Worm (Caenorhabditis elegans) whole organism, L2 larva: ENCODE measurements around the gene srz-58.
A peak's percentile ranks its signal among the peaks of the same experiment; 100 is the strongest.

ENCODE experiments used
- C34F6.9 ChIP-seq: fragments of 150-350 bp; optimal IDR thresholded peaks from 2 replicates; lab custom pipeline; 2014; ENCODE audit warnings: missing biosample characterization, missing genetic modification characterization
- F13H6.1 ChIP-seq: sonication (generic microtip); optimal IDR thresholded peaks from 2 replicates; lab custom pipeline; 2016; ENCODE audit warnings: missing genetic modification characterization, missing compliant biosample characterization
- Y55F3AM.14 ChIP-seq: fragments of 200-800 bp; sonication (Bioruptor generic); optimal IDR thresholded peaks from 2 replicates; lab custom pipeline; 2018; ENCODE audit warnings: mild to moderate bottlenecking, missing genetic modification characterization, missing compliant biosample characterization
- ZK546.5 ChIP-seq: sonication (generic microtip); optimal IDR thresholded peaks from 2 replicates; lab custom pipeline; 2017; ENCODE audit warnings: missing biosample characterization, missing genetic modification characterization
- crh-2 ChIP-seq: sonication (generic microtip); optimal IDR thresholded peaks from 2 replicates; lab custom pipeline; 2017; ENCODE audit warnings: missing biosample characterization, missing genetic modification characterization
- dmd-4 ChIP-seq: sonication (generic microtip); optimal IDR thresholded peaks from 2 replicates; lab custom pipeline; 2017; ENCODE audit warnings: missing biosample characterization, missing genetic modification characterization
- egl-27 ChIP-seq: sonication (generic microtip); optimal IDR thresholded peaks from 3 replicates; lab custom pipeline; 2017; ENCODE audit warnings: missing biosample characterization, missing genetic modification reagents, missing genetic modification characterization
- elt-1 ChIP-seq: fragments of 150-350 bp; optimal IDR thresholded peaks from 2 replicates; lab custom pipeline; 2014; ENCODE audit warnings: missing biosample characterization, missing genetic modification characterization
- fos-1 ChIP-seq: fragments of 150-350 bp; optimal IDR thresholded peaks from 2 replicates; lab custom pipeline; 2014; ENCODE audit warnings: missing biosample characterization, missing genetic modification characterization
- lin-11 ChIP-seq: fragments of 150-350 bp; sonication (generic microtip); optimal IDR thresholded peaks from 2 replicates; lab custom pipeline; 2014; ENCODE audit warnings: missing biosample characterization, missing genetic modification characterization, inconsistent platforms, mixed read lengths
- lin-13 ChIP-seq: fragments of 150-350 bp; optimal IDR thresholded peaks from 2 replicates; lab custom pipeline; 2014; ENCODE audit warnings: missing biosample characterization, missing genetic modification reagents, missing genetic modification characterization
- lin-39 ChIP-seq: fragments of 150-350 bp; optimal IDR thresholded peaks from 2 replicates; lab custom pipeline; 2014; ENCODE audit warnings: missing biosample characterization, missing genetic modification reagents, missing genetic modification characterization
- lsy-2 ChIP-seq, 2 experiments: fragments of 150-350 bp in 1 of 2; sonication (generic microtip) in 1 of 2; optimal IDR thresholded peaks; 2 replicates each; lab custom pipeline; 2014 to 2017; ENCODE audit warnings: missing biosample characterization in 2 of 2, missing genetic modification characterization in 2 of 2
- mbf-1 ChIP-seq: sonication (generic microtip); optimal IDR thresholded peaks from 2 replicates; lab custom pipeline; 2017; ENCODE audit warnings: missing biosample characterization, missing genetic modification characterization
- mdl-1 ChIP-seq, 2 experiments: fragments of 150-350 bp in 1 of 2; sonication (generic microtip) in 1 of 2; optimal IDR thresholded peaks; 2 replicates each; lab custom pipeline; 2017; ENCODE audit warnings: missing biosample characterization in 2 of 2, missing genetic modification characterization in 2 of 2
- nhr-11 ChIP-seq: fragments of 150-350 bp; optimal IDR thresholded peaks from 2 replicates; lab custom pipeline; 2014; ENCODE audit warnings: missing biosample characterization, missing genetic modification characterization
- nhr-129 ChIP-seq: fragments of 150-350 bp; optimal IDR thresholded peaks from 2 replicates; lab custom pipeline; 2014; ENCODE audit warnings: missing biosample characterization, missing genetic modification characterization
- nhr-21 ChIP-seq: fragments of 150-350 bp; optimal IDR thresholded peaks from 2 replicates; lab custom pipeline; 2014; ENCODE audit warnings: missing biosample characterization, missing genetic modification characterization
- nhr-25 ChIP-seq: fragments of 150-350 bp; sonication (generic microtip); optimal IDR thresholded peaks from 3 replicates; lab custom pipeline; 2014; ENCODE audit warnings: missing biosample characterization, missing genetic modification characterization
- nhr-6 ChIP-seq: fragments of 150-350 bp; optimal IDR thresholded peaks from 2 replicates; lab custom pipeline; 2014; ENCODE audit warnings: missing biosample characterization, missing genetic modification characterization
- nhr-77 ChIP-seq: fragments of 150-350 bp; optimal IDR thresholded peaks from 2 replicates; lab custom pipeline; 2014; ENCODE audit warnings: missing biosample characterization, missing genetic modification characterization
- peb-1 ChIP-seq: fragments of 150-350 bp; optimal IDR thresholded peaks from 2 replicates; lab custom pipeline; 2014; ENCODE audit warnings: missing biosample characterization, missing genetic modification characterization
- skn-1 ChIP-seq: sonication (generic microtip); optimal IDR thresholded peaks from 2 replicates; lab custom pipeline; 2017; ENCODE audit warnings: missing biosample characterization, missing genetic modification characterization
- sma-3 ChIP-seq: sonication (generic microtip); optimal IDR thresholded peaks from 2 replicates; lab custom pipeline; 2016; ENCODE audit warnings: missing genetic modification reagents, missing genetic modification characterization, missing compliant biosample characterization
- sma-9 ChIP-seq, 2 experiments: fragments of 150-350 bp in 1 of 2; sonication (generic microtip) in 1 of 2; optimal IDR thresholded peaks; 2 replicates each; lab custom pipeline; 2014 to 2016; ENCODE audit warnings: missing genetic modification characterization in 2 of 2, mild to moderate bottlenecking in 1 of 2, missing biosample characterization in 1 of 2, missing compliant biosample characterization in 1 of 2, missing genetic modification reagents in 1 of 2, moderate library complexity in 1 of 2
- snpc-4 ChIP-seq: fragments of 150-350 bp; optimal IDR thresholded peaks from 2 replicates; lab custom pipeline; 2014; ENCODE audit warnings: missing biosample characterization, missing genetic modification characterization
- unc-39 ChIP-seq: fragments of 150-350 bp; optimal IDR thresholded peaks from 2 replicates; lab custom pipeline; 2014; ENCODE audit warnings: missing biosample characterization, missing genetic modification characterization
- unc-55 ChIP-seq: fragments of 150-350 bp; sonication (generic microtip); optimal IDR thresholded peaks from 3 replicates; lab custom pipeline; 2014; ENCODE audit warnings: missing biosample characterization, missing genetic modification reagents, missing genetic modification characterization
- unc-62 ChIP-seq: fragments of 150-350 bp; optimal IDR thresholded peaks from 2 replicates; lab custom pipeline; 2014; ENCODE audit warnings: missing biosample characterization, missing genetic modification reagents, missing genetic modification characterization
- zag-1 ChIP-seq: fragments of 150-350 bp; optimal IDR thresholded peaks from 2 replicates; lab custom pipeline; 2014; ENCODE audit warnings: missing biosample characterization, missing genetic modification characterization
- ztf-1 ChIP-seq: fragments of 200-800 bp; sonication (Bioruptor generic); conservative IDR thresholded peaks from 2 replicates; pipeline ENCODE4 v1.3.6; 2022; ENCODE audit warnings: missing genetic modification characterization, missing compliant biosample characterization
- ztf-4 ChIP-seq: fragments of 150-350 bp; optimal IDR thresholded peaks from 2 replicates; lab custom pipeline; 2014; ENCODE audit warnings: missing biosample characterization, missing genetic modification characterization

The srz-58 gene

ce11 chrV:17307926-17308325 is 10.0 kb upstream of the srz-58 start:
- no peak for TF ChIP-seq nhr-77 (tag; lab: Kevin White, UChicago)
- TF ChIP-seq snpc-4 (tag; lab: Kevin White, UChicago) = peak; percentile 5
- no peak for TF ChIP-seq ztf-4
- no peak for TF ChIP-seq lin-11

- TF ChIP-seq ZK546.5 = no peak
- TF ChIP-seq elt-1 (tag; lab: Kevin White, UChicago) = no peak
- TF ChIP-seq lsy-2 (tag; optimal IDR thresholded peaks at IDR 0.05; lab: Kevin White, UChicago) = no peak
- no peak for TF ChIP-seq sma-9 (GFP tag; optimal IDR thresholded peaks at IDR 0.05; lab: Kevin White, UChicago)
- TF ChIP-seq sma-9 (tag; optimal IDR thresholded peaks at IDR 0.05; lab: Kevin White, UChicago) = no peak
- no peak for TF ChIP-seq skn-1 (tag; lab: Kevin White, UChicago)
- no peak for TF ChIP-seq ztf-1 (GFP tag; lab: Robert Waterston, UW)
- no peak for TF ChIP-seq nhr-129 (tag; lab: Kevin White, UChicago)
Observed at ce11 chrV:17312386-17312785, 5.6 kb upstream of the srz-58 start, which contains the start of gene Y61B8B.3. TSS of gene Y61B8B.3 (minus strand) at chrV:17312486.

- TF ChIP-seq mdl-1 (tag; optimal IDR thresholded peaks at IDR 0.05; lab: Kevin White, UChicago) (no peak), nhr-25 (no peak), lin-11 (no peak), egl-27 (tag; lab: Kevin White, UChicago) (no peak), Y55F3AM.14 (no peak), snpc-4 (tag; lab: Kevin White, UChicago) (no peak), unc-62 (no peak), unc-55 (no peak), lin-13 (GFP tag; lab: Kevin White, UChicago) (no peak), dmd-4 (tag; lab: Kevin White, UChicago) (no peak)
Observed at ce11 chrV:17315063-17315462, 2.9 kb upstream of the srz-58 start, which contains the start of gene F31E9.6. TSS of gene F31E9.6 (minus strand) at chrV:17315153.

- TF ChIP-seq unc-39 (tag; lab: Kevin White, UChicago) = no peak
- no peak for TF ChIP-seq zag-1 (tag; lab: Kevin White, UChicago)
- no peak for TF ChIP-seq crh-2
- no peak for TF ChIP-seq nhr-11
- no peak for TF ChIP-seq sma-3 (GFP tag; lab: Kevin White, UChicago)
- no peak for TF ChIP-seq lin-39 (tag; lab: Kevin White, UChicago)
Observed at ce11 chrV:17317297-17317696, 650 bp upstream of the srz-58 start.

ce11 chrV:17322397-17322909 is 4.5 kb downstream of the srz-58 start, which contains the start of gene F31E9.3:
TSS of gene F31E9.3 (plus strand) at chrV:17322590.
- TF ChIP-seq fos-1 (tag; lab: Kevin White, UChicago) = peak; percentile 2
- no peak for TF ChIP-seq ZK546.5

ce11 chrV:17323876-17324275 is 5.9 kb downstream of the srz-58 start:
- TF ChIP-seq F13H6.1 (no peak), crh-2 (no peak), peb-1 (no peak)
- TF ChIP-seq, all 48 proteins: peak for 0

- no peak for TF ChIP-seq nhr-129 (tag; lab: Kevin White, UChicago)
- TF ChIP-seq nhr-6 = no peak
- no peak for TF ChIP-seq nhr-21 (tag; lab: Kevin White, UChicago)
- no peak for TF ChIP-seq lin-39 (tag; lab: Kevin White, UChicago)
- TF ChIP-seq crh-2 = no peak
- TF ChIP-seq mbf-1 (tag; lab: Kevin White, UChicago) = no peak
- no peak for TF ChIP-seq unc-62
- no peak for TF ChIP-seq C34F6.9 (tag; lab: Kevin White, UChicago)
- TF ChIP-seq sma-9 (GFP tag; optimal IDR thresholded peaks at IDR 0.05; lab: Kevin White, UChicago) = no peak
- no peak for TF ChIP-seq sma-9 (tag; optimal IDR thresholded peaks at IDR 0.05; lab: Kevin White, UChicago)
- TF ChIP-seq elt-1 (tag; lab: Kevin White, UChicago) = no peak
- TF ChIP-seq fos-1 (tag; lab: Kevin White, UChicago) = no peak
- TF ChIP-seq dmd-4 (tag; lab: Kevin White, UChicago) = no peak
- no peak for TF ChIP-seq ZK546.5
- no peak for TF ChIP-seq sma-3 (GFP tag; lab: Kevin White, UChicago)
Observed at ce11 chrV:17327867-17328266, 9.9 kb downstream of the srz-58 start, which contains the start of gene sdz-16. TSS of gene sdz-16 (minus strand) at chrV:17327967.
